Worm (Caenorhabditis elegans) whole organism, young adult: Measurements from ENCODE around the gene T06E8.2.

Source experiments
- bed-1 ChIP-seq: fragments of 200-800 bp; sonication (Bioruptor generic); IDR thresholded peaks from 2 replicates; pipeline ENCODE4 v1.3.6; 2022; ENCODE audit warnings: missing genetic modification reagents, missing genetic modification characterization, missing compliant biosample characterization
- ceh-100 ChIP-seq: fragments of 200-800 bp; sonication (Bioruptor generic); IDR thresholded peaks from 2 replicates; pipeline ENCODE4 v1.3.6; 2022; ENCODE audit warnings: missing genetic modification reagents, missing genetic modification characterization, missing compliant biosample characterization
- ceh-58 ChIP-seq: fragments of 200-800 bp; sonication (Bioruptor generic); IDR thresholded peaks from 2 replicates; pipeline ENCODE4 v1.3.6; 2022; ENCODE audit warnings: missing genetic modification characterization, missing compliant biosample characterization
- egl-44 ChIP-seq: fragments of 200-800 bp; sonication (Bioruptor generic); IDR thresholded peaks from 2 replicates; pipeline ENCODE4 v1.3.6; 2022; ENCODE audit warnings: missing genetic modification reagents, missing genetic modification characterization, missing compliant biosample characterization

DNA sequence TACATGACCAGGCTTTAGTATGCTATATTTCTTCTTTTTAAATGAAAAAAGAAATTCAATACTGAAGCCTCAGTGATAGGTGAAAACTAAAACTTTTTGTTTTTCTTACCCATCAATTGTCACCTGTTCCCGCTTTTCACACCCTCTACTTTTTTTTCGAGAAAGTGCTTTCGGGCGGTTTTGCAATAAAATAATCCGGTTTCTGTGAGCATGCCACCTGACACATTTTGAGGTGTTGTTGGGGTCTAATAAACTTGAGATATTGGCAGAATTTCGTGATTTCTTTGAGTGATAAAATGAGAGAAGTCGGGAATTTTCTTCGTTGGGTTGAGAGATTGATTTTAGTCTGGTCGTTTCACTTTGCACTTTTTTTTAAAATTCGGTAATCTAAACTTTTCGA is 23.8 kb upstream of the T06E8.2 start:
- no peak for TF ChIP-seq ceh-58
- no peak for TF ChIP-seq ceh-100
- TF ChIP-seq bed-1: no peak
- no peak for TF ChIP-seq egl-44 (GFP tag; lab: Robert Waterston, UW)
